Fruit fly (Drosophila melanogaster) whole organism, adult: ENCODE results near the gene CG12104.
A peak's percentile ranks its signal among the peaks of the same experiment; 100 is the strongest.

ENCODE experiments used
- CG5204 ChIP-seq: fragments of 200-800 bp; sonication (Bioruptor generic); optimal IDR thresholded peaks from 2 replicates; lab custom pipeline; 2016; ENCODE audit warnings: missing biosample characterization, missing genetic modification characterization
- Hr96 ChIP-seq: fragments of 200-800 bp; sonication (Bioruptor generic); optimal IDR thresholded peaks from 2 replicates; lab custom pipeline; 2016; ENCODE audit warnings: missing biosample characterization, missing genetic modification characterization
- tj ChIP-seq: fragments of 200-800 bp; sonication (Bioruptor generic); optimal IDR thresholded peaks from 3 replicates; lab custom pipeline; 2017; ENCODE audit warnings: missing biosample characterization, mild to moderate bottlenecking, missing genetic modification characterization, moderate library complexity

dm6 chr3L:1569162-1569965 lies 33.1 kb downstream of the CG12104 start, which contains the start of gene Tmep:
- no peak for TF ChIP-seq Hr96 (GFP tag; lab: Kevin White, UChicago)
- peak; percentile 61 for TF ChIP-seq tj (GFP tag; lab: Kevin White, UChicago)
- TF ChIP-seq CG5204 (GFP tag; lab: Kevin White, UChicago), result no peak
